Worm (Caenorhabditis elegans): Measurements from ENCODE around the gene F57H12.5.

- TF ChIP-seq ref-1 (GFP tag; conservative IDR thresholded peaks at IDR 0.05) (no peak), cog-1 (tag; optimal IDR thresholded peaks at IDR 0.05) (no peak), T22C8.4 (GFP tag; IDR thresholded peaks at IDR 0.05) (no peak), klf-2 (GFP tag; conservative IDR thresholded peaks at IDR 0.05) (no peak), med-1 (GFP tag; optimal IDR thresholded peaks at IDR 0.05; ENCODE audit: insufficient read depth) (no peak), flt-1 (GFP tag; IDR thresholded peaks at IDR 0.05) (no peak), ztf-29 (GFP tag; IDR thresholded peaks at IDR 0.05) (no peak), ztf-23 (GFP tag; IDR thresholded peaks at IDR 0.05) (no peak)
Observed at ce11 chrIV:7985737-7986136, 18.6 kb downstream of the F57H12.5 start.

All from whole organism, midembryonic.